Worm (Caenorhabditis elegans): Measurements from ENCODE around the gene T24E12.3.

DNA sequence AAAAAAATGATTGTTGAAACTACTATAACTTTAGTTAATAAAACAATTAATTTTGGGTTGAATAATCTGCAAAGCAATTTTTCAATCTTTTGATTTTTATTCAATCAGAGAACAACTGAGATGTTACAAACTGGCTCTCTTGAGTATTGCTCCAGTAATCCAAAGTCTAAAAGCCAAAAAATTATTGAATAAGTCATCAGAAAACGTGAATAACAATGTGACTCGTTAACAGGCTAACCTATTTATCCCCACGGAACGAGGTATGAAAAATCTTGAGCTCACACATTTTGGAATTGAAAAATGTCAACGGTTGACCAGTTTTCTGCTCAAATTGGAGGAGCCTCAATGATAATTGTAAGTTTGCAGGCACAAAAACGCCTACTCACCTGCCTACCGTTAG lies 18.3 kb upstream of the T24E12.3 start, which contains the start of gene srx-111:
- TF ChIP-seq klf-2 (GFP tag; conservative IDR thresholded peaks at IDR 0.05) (no peak), flt-1 (GFP tag; IDR thresholded peaks at IDR 0.05) (no peak), T22C8.4 (GFP tag; IDR thresholded peaks at IDR 0.05) (no peak), tab-1 (GFP tag; IDR thresholded peaks at IDR 0.05) (no peak)

All from whole organism, midembryonic.